Worm (Caenorhabditis elegans): ENCODE data around the gene fbxa-84.

ce11 chrV:15223668-15224067, 41.4 kb downstream of the fbxa-84 start, which contains the start of gene srw-24:
- TF ChIP-seq dao-5 (tag; optimal IDR thresholded peaks at IDR 0.05) (no peak), W03F9.2 (tag; optimal IDR thresholded peaks at IDR 0.05) (no peak), him-1 (tag; optimal IDR thresholded peaks at IDR 0.05) (no peak)

All from whole organism, L4/young adult.